Worm (Caenorhabditis elegans): Measurements from ENCODE around the gene F49C12.2.

The F49C12.2 gene

DNA sequence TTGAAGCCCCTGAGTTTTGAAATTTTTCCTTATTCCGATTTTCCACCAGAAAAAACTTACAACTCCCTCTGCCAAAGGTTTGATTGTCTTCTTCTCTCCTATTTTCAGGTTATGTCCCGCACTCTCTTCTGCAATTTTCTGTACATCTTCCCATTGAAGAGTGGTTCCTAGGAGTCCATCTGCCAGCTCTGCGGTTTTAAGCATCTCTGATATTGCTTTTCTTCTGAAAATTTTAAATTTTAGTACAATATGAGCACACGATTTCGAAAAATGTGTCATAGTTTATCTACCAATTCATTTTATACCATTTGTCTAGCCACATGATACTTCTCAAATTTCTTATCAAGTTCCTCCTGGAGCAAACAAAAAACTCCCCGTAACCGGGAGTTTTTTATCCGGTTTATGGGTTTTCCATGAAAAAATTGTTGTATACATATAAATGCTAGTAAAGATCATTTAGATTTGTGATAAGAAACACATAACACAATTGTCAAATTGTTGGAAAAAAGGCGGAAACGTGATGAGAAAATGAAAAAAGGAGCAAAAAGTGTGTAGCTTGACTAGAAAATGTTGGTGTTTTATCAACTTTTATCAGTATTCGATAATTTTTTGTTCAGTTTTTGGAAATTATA lies 12.0 kb upstream of the F49C12.2 start:
- TF ChIP-seq ceh-9 (tag; optimal IDR thresholded peaks at IDR 0.05) (no peak), ceh-48 (tag; optimal IDR thresholded peaks at IDR 0.05) (no peak), che-1 (tag; optimal IDR thresholded peaks at IDR 0.05) (no peak), hlh-6 (tag; optimal IDR thresholded peaks at IDR 0.05) (no peak), sox-4 (tag; optimal IDR thresholded peaks at IDR 0.05) (no peak)

DNA sequence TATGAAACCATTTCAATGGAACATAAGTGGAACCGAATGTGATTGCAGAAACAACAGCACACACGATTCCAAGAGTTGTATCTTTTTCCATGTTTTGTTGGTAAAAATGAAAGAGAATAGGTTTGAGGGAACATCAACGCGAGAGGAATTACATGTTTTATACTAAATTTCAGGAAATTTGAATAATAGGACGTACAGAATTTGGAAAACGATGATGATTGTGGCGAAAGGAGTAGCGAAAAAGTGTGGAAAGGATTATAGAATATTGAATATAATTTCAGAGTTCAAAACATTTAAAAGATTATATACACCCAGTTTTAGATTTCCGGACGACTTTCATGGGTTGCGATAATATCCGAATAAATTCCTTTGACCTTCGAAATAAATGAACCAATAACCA lies 9.9 kb upstream of the F49C12.2 start, which contains the start of gene F49C12.6:
TSS of gene F49C12.6 (minus strand) at position 101 of the 400 bp plus-strand sequence.
- TF ChIP-seq fax-1 (tag; optimal IDR thresholded peaks at IDR 0.05): no peak
- TF ChIP-seq unc-86 (tag; optimal IDR thresholded peaks at IDR 0.05): no peak
- TF ChIP-seq sox-2 (GFP tag; IDR thresholded peaks at IDR 0.05): no peak
- no peak for TF ChIP-seq pqm-1 (tag; optimal IDR thresholded peaks at IDR 0.05)
- TF ChIP-seq ets-4 (tag; optimal IDR thresholded peaks at IDR 0.05): no peak
- TF ChIP-seq dmd-4 (tag; optimal IDR thresholded peaks at IDR 0.05; ENCODE audit: borderline replicate concordance): no peak
- no peak for TF ChIP-seq pha-2 (tag; optimal IDR thresholded peaks at IDR 0.05)
- TF ChIP-seq unc-55 (GFP tag; optimal IDR thresholded peaks at IDR 0.05): no peak
- TF ChIP-seq fkh-6 (tag; optimal IDR thresholded peaks at IDR 0.05): no peak
- no peak for TF ChIP-seq zip-5 (tag; optimal IDR thresholded peaks at IDR 0.05)
- TF ChIP-seq sox-4 (tag; optimal IDR thresholded peaks at IDR 0.05): no peak
- TF ChIP-seq sdc-2 (tag; optimal IDR thresholded peaks at IDR 0.05): no peak
- no peak for TF ChIP-seq eyg-1 (tag; optimal IDR thresholded peaks at IDR 0.05)
- TF ChIP-seq ceh-6 (GFP tag; optimal IDR thresholded peaks at IDR 0.05): no peak
- TF ChIP-seq unc-42 (tag; optimal IDR thresholded peaks at IDR 0.05): no peak
- no peak for TF ChIP-seq hlh-6 (tag; optimal IDR thresholded peaks at IDR 0.05)
- TF ChIP-seq pax-1 (tag; optimal IDR thresholded peaks at IDR 0.05): no peak
- TF ChIP-seq K02D7.2 (tag; optimal IDR thresholded peaks at IDR 0.05): no peak

DNA sequence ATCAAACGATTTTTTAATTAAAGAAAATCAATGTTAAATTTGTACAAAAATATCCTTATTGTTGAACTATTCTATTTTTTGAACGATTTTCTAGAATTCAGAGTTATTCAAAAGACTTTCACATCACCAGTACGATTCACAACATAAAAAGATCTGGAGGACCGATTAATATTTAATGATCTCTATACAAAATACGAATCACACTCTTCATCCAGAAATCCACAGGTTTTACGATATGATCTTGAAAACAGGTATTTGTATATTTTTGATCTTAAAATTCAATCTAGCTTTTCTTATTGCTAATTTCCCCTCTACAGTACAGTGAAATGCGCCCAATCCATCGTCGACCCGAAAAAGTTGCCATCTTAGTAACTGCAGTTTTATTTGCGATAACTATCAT lies 5.6 kb upstream of the F49C12.2 start, which contains the start of gene F49C12.5:
TSS of gene F49C12.5 (plus strand) at position 301 of the 400 bp plus-strand sequence.
- no peak for TF ChIP-seq ttx-3 (tag; optimal IDR thresholded peaks at IDR 0.05)
- no peak for TF ChIP-seq lin-11 (tag; optimal IDR thresholded peaks at IDR 0.05)
- TF ChIP-seq npax-4 (tag; optimal IDR thresholded peaks at IDR 0.05): no peak
- no peak for TF ChIP-seq lim-6 (tag; optimal IDR thresholded peaks at IDR 0.05)
- TF ChIP-seq ceh-22 (tag; optimal IDR thresholded peaks at IDR 0.05): no peak
- TF ChIP-seq ets-4 (tag; optimal IDR thresholded peaks at IDR 0.05): no peak
- TF ChIP-seq tbx-7 (tag; optimal IDR thresholded peaks at IDR 0.05): no peak
- no peak for TF ChIP-seq pros-1 (tag; optimal IDR thresholded peaks at IDR 0.05)
- no peak for TF ChIP-seq syd-9 (tag; optimal IDR thresholded peaks at IDR 0.05)
- no peak for TF ChIP-seq C38D4.7 (GFP tag; optimal IDR thresholded peaks at IDR 0.05)
- no peak for TF ChIP-seq pha-2 (tag; optimal IDR thresholded peaks at IDR 0.05)

DNA sequence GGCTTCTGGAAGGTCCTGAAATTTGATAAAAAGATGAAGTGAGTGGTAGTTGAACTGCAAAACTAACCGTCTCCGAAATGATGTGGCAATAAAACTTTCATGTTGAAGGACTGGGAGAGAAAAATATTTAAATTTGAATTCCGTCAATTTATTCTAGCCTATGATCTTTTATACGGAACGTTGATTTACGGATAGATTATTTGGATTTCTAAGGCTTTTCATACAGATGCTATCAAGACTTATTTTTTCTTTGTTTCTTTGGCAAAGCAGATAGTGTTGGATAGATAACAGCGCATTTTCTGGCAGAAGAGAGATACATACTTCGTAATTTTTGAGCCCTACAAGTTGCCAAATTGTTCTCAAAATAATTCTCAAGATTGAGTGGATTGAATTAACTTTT lies 4.9 kb upstream of the F49C12.2 start, which contains the start of gene F49C12.4:
TSS of gene F49C12.4 (minus strand) at position 101 of the 400 bp plus-strand sequence.
- TF ChIP-seq dve-1 (tag; optimal IDR thresholded peaks at IDR 0.05) (no peak), C38D4.7 (GFP tag; optimal IDR thresholded peaks at IDR 0.05) (no peak), T23F11.4 (GFP tag; optimal IDR thresholded peaks at IDR 0.05) (no peak), C08G9.2 (tag; optimal IDR thresholded peaks at IDR 0.05) (no peak), eyg-1 (tag; optimal IDR thresholded peaks at IDR 0.05) (no peak), ceh-6 (GFP tag; optimal IDR thresholded peaks at IDR 0.05) (no peak), ceh-31 (tag; optimal IDR thresholded peaks at IDR 0.05) (no peak), ceh-22 (tag; optimal IDR thresholded peaks at IDR 0.05) (no peak), ceh-9 (tag; optimal IDR thresholded peaks at IDR 0.05) (no peak), ahr-1 (tag; optimal IDR thresholded peaks at IDR 0.05) (no peak), pat-9 (tag; optimal IDR thresholded peaks at IDR 0.05) (no peak), K02D7.2 (tag; optimal IDR thresholded peaks at IDR 0.05) (no peak), sdc-2 (tag; optimal IDR thresholded peaks at IDR 0.05) (no peak)
